Fruit fly (Drosophila melanogaster) whole organism, embryonic: Measurements from ENCODE around the gene CG46523.

Source experiments
- Ada2b ChIP-seq: fragments of 200-800 bp; sonication (Bioruptor generic); IDR thresholded peaks from 2 replicates; pipeline ENCODE4 v1.3.6; 2022; ENCODE audit warnings: missing biosample characterization, missing genetic modification characterization
- Atf6 ChIP-seq: fragments of 200-800 bp; sonication (Bioruptor generic); IDR thresholded peaks from 2 replicates; pipeline ENCODE4 v1.3.6; 2022; ENCODE audit warnings: missing biosample characterization, missing genetic modification characterization
- Awh ChIP-seq: fragments of 200-800 bp; sonication (Bioruptor generic); IDR thresholded peaks from 2 replicates; pipeline ENCODE4, ENCODE4 v1.3.6; 2022; ENCODE audit warnings: missing biosample characterization, missing genetic modification characterization
- CG1024 ChIP-seq: fragments of 200-800 bp; sonication (Bioruptor generic); IDR thresholded peaks from 2 replicates; pipeline ENCODE4 v1.3.6; 2022; ENCODE audit warnings: missing biosample characterization, missing genetic modification characterization
- CG10274 ChIP-seq: fragments of 200-800 bp; sonication (Bioruptor generic); optimal IDR thresholded peaks from 3 replicates; lab custom pipeline; 2017; ENCODE audit warnings: missing biosample characterization, mild to moderate bottlenecking, missing genetic modification characterization
- CG11247 ChIP-seq: fragments of 200-800 bp; sonication (Bioruptor generic); IDR thresholded peaks from 2 replicates; pipeline ENCODE4 v1.3.6; 2022; ENCODE audit warnings: missing biosample characterization, missing genetic modification characterization
- CG12104 ChIP-seq: fragments of 200-800 bp; sonication (Bioruptor generic); optimal IDR thresholded peaks from 3 replicates; lab custom pipeline; 2016; ENCODE audit warnings: missing biosample characterization, missing genetic modification characterization
- CG12769 ChIP-seq: fragments of 200-800 bp; sonication (Bioruptor generic); optimal IDR thresholded peaks from 2 replicates; lab custom pipeline; 2019; ENCODE audit warnings: missing biosample characterization, mild to moderate bottlenecking, missing genetic modification characterization, moderate library complexity
- CG16863 ChIP-seq: fragments of 200-800 bp; sonication (Bioruptor generic); optimal IDR thresholded peaks from 3 replicates; lab custom pipeline; 2016; ENCODE audit warnings: missing biosample characterization, missing genetic modification characterization
- CG18476 ChIP-seq: fragments of 200-800 bp; sonication (Bioruptor generic); optimal IDR thresholded peaks from 2 replicates; lab custom pipeline; 2016; ENCODE audit warnings: missing biosample characterization, mild to moderate bottlenecking, missing genetic modification characterization
- CG2202 ChIP-seq: fragments of 200-800 bp; sonication (Bioruptor generic); optimal IDR thresholded peaks from 2 replicates; lab custom pipeline; 2018; ENCODE audit warnings: missing biosample characterization, mild to moderate bottlenecking, missing genetic modification characterization
- CG2712 ChIP-seq: fragments of 200-800 bp; optimal IDR thresholded peaks from 3 replicates; lab custom pipeline; 2019; ENCODE audit warnings: missing biosample characterization, mild to moderate bottlenecking, missing genetic modification characterization, moderate library complexity
- CG32772 ChIP-seq: fragments of 200-800 bp; sonication (Bioruptor generic); IDR thresholded peaks from 2 replicates; pipeline ENCODE4 v1.3.6; 2022; ENCODE audit warnings: missing biosample characterization, missing genetic modification characterization
- CG3838 ChIP-seq: fragments of 200-800 bp; sonication (Bioruptor generic); optimal IDR thresholded peaks from 3 replicates; lab custom pipeline; 2016; ENCODE audit warnings: missing biosample characterization, missing genetic modification characterization
- CG3847 ChIP-seq: fragments of 200-800 bp; sonication (Bioruptor generic); IDR thresholded peaks from 2 replicates; pipeline ENCODE4 v1.3.6; 2022; ENCODE audit warnings: missing biosample characterization, missing genetic modification characterization
- CG6765 ChIP-seq: fragments of 200-800 bp; sonication (Bioruptor generic); optimal IDR thresholded peaks from 3 replicates; lab custom pipeline; 2017; ENCODE audit warnings: missing biosample characterization, mild to moderate bottlenecking, missing genetic modification characterization
- CG7271 ChIP-seq: fragments of 200-800 bp; sonication (Bioruptor generic); optimal IDR thresholded peaks from 2 replicates; lab custom pipeline; 2018; ENCODE audit warnings: missing biosample characterization, mild to moderate bottlenecking, missing genetic modification characterization, moderate library complexity
- CG7928 ChIP-seq: fragments of 200-800 bp; sonication (Bioruptor generic); optimal IDR thresholded peaks from 2 replicates; lab custom pipeline; 2017; ENCODE audit warnings: missing biosample characterization, mild to moderate bottlenecking, missing genetic modification characterization
- CG9215 ChIP-seq: fragments of 200-800 bp; sonication (Bioruptor generic); IDR thresholded peaks from 2 replicates; pipeline ENCODE4 v1.3.6; 2022; ENCODE audit warnings: missing biosample characterization, missing genetic modification characterization
- CG9609 ChIP-seq: fragments of 200-800 bp; sonication (Bioruptor generic); optimal IDR thresholded peaks from 3 replicates; lab custom pipeline; 2016; ENCODE audit warnings: missing biosample characterization, missing genetic modification characterization
- CG9727 ChIP-seq: fragments of 200-800 bp; sonication (Bioruptor generic); optimal IDR thresholded peaks from 3 replicates; lab custom pipeline; 2017; ENCODE audit warnings: missing biosample characterization, mild to moderate bottlenecking, missing genetic modification characterization
- CHES-1-like ChIP-seq: fragments of 200-800 bp; sonication (Bioruptor generic); optimal IDR thresholded peaks from 2 replicates; lab custom pipeline; 2016; ENCODE audit warnings: missing biosample characterization, missing genetic modification characterization
- CoRest ChIP-seq: fragments of 200-800 bp; sonication (Bioruptor generic); optimal IDR thresholded peaks from 3 replicates; lab custom pipeline; 2018; ENCODE audit warnings: missing biosample characterization, mild to moderate bottlenecking, missing genetic modification characterization, moderate library complexity
- D19A ChIP-seq: fragments of 200-800 bp; optimal IDR thresholded peaks from 3 replicates; lab custom pipeline; 2019; ENCODE audit warnings: missing biosample characterization, mild to moderate bottlenecking, missing genetic modification characterization, moderate library complexity
- Dfd ChIP-seq, 2 experiments: fragments of >200 bp; optimal IDR thresholded peaks; 2 replicates each; lab custom pipeline; 2017; ENCODE audit warnings: missing biosample characterization in 2 of 2, missing genetic modification characterization in 2 of 2
- Dref ChIP-seq: fragments of 200-800 bp; sonication (Bioruptor generic); IDR thresholded peaks from 2 replicates; pipeline ENCODE4 v1.3.6; 2022; ENCODE audit warnings: missing biosample characterization, missing genetic modification characterization
- Fer2 ChIP-seq: fragments of 200-800 bp; sonication (Bioruptor generic); optimal IDR thresholded peaks from 2 replicates; lab custom pipeline; 2018; ENCODE audit warnings: missing biosample characterization, mild to moderate bottlenecking, missing genetic modification characterization, moderate library complexity
- Fer3 ChIP-seq: fragments of 200-800 bp; sonication (Bioruptor generic); optimal IDR thresholded peaks from 2 replicates; lab custom pipeline; 2018; ENCODE audit warnings: missing biosample characterization, mild to moderate bottlenecking, missing genetic modification characterization, moderate library complexity
- Hmr ChIP-seq: fragments of 200-800 bp; sonication (Bioruptor generic); optimal IDR thresholded peaks from 3 replicates; lab custom pipeline; 2017; ENCODE audit warnings: mild to moderate bottlenecking, missing biosample characterization, missing genetic modification reagents, missing genetic modification characterization
- Hr3 ChIP-seq: fragments of 200-800 bp; sonication (Bioruptor generic); optimal IDR thresholded peaks from 3 replicates; lab custom pipeline; 2016; ENCODE audit warnings: missing biosample characterization, missing genetic modification characterization
- Hsf ChIP-seq: fragments of 200-800 bp; sonication (Bioruptor generic); optimal IDR thresholded peaks from 3 replicates; lab custom pipeline; 2016; ENCODE audit warnings: missing biosample characterization, missing genetic modification characterization
- Myb ChIP-seq: fragments of 200-800 bp; sonication (Bioruptor generic); optimal IDR thresholded peaks from 2 replicates; lab custom pipeline; 2016; ENCODE audit warnings: missing biosample characterization, missing genetic modification characterization
- NFAT ChIP-seq: fragments of 200-800 bp; sonication (Bioruptor generic); IDR thresholded peaks from 2 replicates; pipeline ENCODE4 v1.3.6; 2022; ENCODE audit warnings: missing biosample characterization, missing genetic modification characterization
- Optix ChIP-seq: fragments of 200-800 bp; sonication (Bioruptor generic); IDR thresholded peaks from 3 replicates; pipeline ENCODE4 v1.3.6; 2022; ENCODE audit warnings: missing biosample characterization, missing genetic modification characterization
- TFAM ChIP-seq: fragments of 200-800 bp; sonication (Bioruptor generic); optimal IDR thresholded peaks from 2 replicates; lab custom pipeline; 2017; ENCODE audit warnings: missing biosample characterization, missing genetic modification characterization, inconsistent platforms
- YL-1 ChIP-seq: fragments of 200-800 bp; sonication (Bioruptor generic); optimal IDR thresholded peaks from 3 replicates; lab custom pipeline; 2017; ENCODE audit warnings: missing biosample characterization, mild to moderate bottlenecking, missing genetic modification characterization
- crol ChIP-seq: fragments of 200-800 bp; sonication (Bioruptor generic); IDR thresholded peaks from 2 replicates; pipeline ENCODE4 v1.3.6; 2022; ENCODE audit warnings: missing biosample characterization, missing genetic modification characterization
- da ChIP-seq: fragments of 200-800 bp; sonication (Bioruptor generic); optimal IDR thresholded peaks from 2 replicates; lab custom pipeline; 2016; ENCODE audit warnings: missing biosample characterization, missing genetic modification characterization
- ewg ChIP-seq: fragments of 200-800 bp; sonication (Bioruptor generic); optimal IDR thresholded peaks from 3 replicates; lab custom pipeline; 2017; ENCODE audit warnings: mild to moderate bottlenecking, missing biosample characterization, missing genetic modification reagents, missing genetic modification characterization
- ham ChIP-seq: fragments of 200-800 bp; sonication (Bioruptor generic); IDR thresholded peaks from 2 replicates; pipeline ENCODE4 v1.3.6; 2022; ENCODE audit warnings: missing biosample characterization, missing genetic modification characterization
- hth ChIP-seq: fragments of >200 bp; optimal IDR thresholded peaks from 2 replicates; lab custom pipeline; 2017; ENCODE audit warnings: inconsistent platforms
- jumu ChIP-seq: fragments of 200-800 bp; sonication (Bioruptor generic); optimal IDR thresholded peaks from 3 replicates; lab custom pipeline; 2016; ENCODE audit warnings: missing biosample characterization, missing genetic modification characterization
- kah ChIP-seq: fragments of 200-800 bp; sonication (Bioruptor generic); optimal IDR thresholded peaks from 2 replicates; lab custom pipeline; 2018; ENCODE audit warnings: missing biosample characterization, mild to moderate bottlenecking, missing genetic modification characterization
- lmd ChIP-seq: fragments of 200-800 bp; sonication (Bioruptor generic); IDR thresholded peaks from 2 replicates; pipeline ENCODE4 v1.3.6; 2022; ENCODE audit warnings: missing biosample characterization, missing genetic modification characterization
- pum ChIP-seq: fragments of 200-800 bp; sonication (Bioruptor generic); optimal IDR thresholded peaks from 2 replicates; lab custom pipeline; 2016; ENCODE audit warnings: missing biosample characterization, missing genetic modification characterization
- repo ChIP-seq: fragments of 200-800 bp; sonication (Bioruptor generic); optimal IDR thresholded peaks from 2 replicates; lab custom pipeline; 2016; ENCODE audit warnings: missing biosample characterization, missing genetic modification characterization
- row ChIP-seq: fragments of 200-800 bp; sonication (Bioruptor generic); IDR thresholded peaks from 3 replicates; pipeline ENCODE4 v1.3.6; 2022; ENCODE audit warnings: missing biosample characterization, missing genetic modification characterization
- slou ChIP-seq: fragments of 200-800 bp; sonication (Bioruptor generic); optimal IDR thresholded peaks from 3 replicates; lab custom pipeline; 2016; ENCODE audit warnings: missing biosample characterization, missing genetic modification characterization
- sob ChIP-seq: fragments of 200-800 bp; sonication (Bioruptor generic); IDR thresholded peaks from 2 replicates; pipeline ENCODE4 v1.3.6; 2022; ENCODE audit warnings: missing biosample characterization, missing genetic modification characterization
- stwl ChIP-seq: fragments of 200-800 bp; sonication (Bioruptor generic); optimal IDR thresholded peaks from 3 replicates; lab custom pipeline; 2018; ENCODE audit warnings: missing biosample characterization, mild to moderate bottlenecking, missing genetic modification characterization, moderate library complexity
- tll ChIP-seq, 2 experiments: fragments of 200-800 bp in 1 of 2; fragments of >200 bp in 1 of 2; sonication (Bioruptor generic) in 1 of 2; optimal IDR thresholded peaks; 2 replicates each; lab custom pipeline; 2017 to 2019; ENCODE audit warnings: missing biosample characterization in 2 of 2, missing genetic modification characterization in 2 of 2, mild to moderate bottlenecking in 1 of 2, moderate library complexity in 1 of 2
- vvl ChIP-seq: fragments of 200-800 bp; sonication (Bioruptor generic); IDR thresholded peaks from 2 replicates; pipeline ENCODE4 v1.3.6; 2022; ENCODE audit warnings: missing biosample characterization, missing genetic modification characterization
- zen ChIP-seq: fragments of 200-800 bp; sonication (Bioruptor generic); optimal IDR thresholded peaks from 3 replicates; lab custom pipeline; 2018; ENCODE audit warnings: missing biosample characterization, mild to moderate bottlenecking, missing genetic modification characterization, moderate library complexity

The CG46523 gene

dm6 chr3L:1890941-1891340 lies 48.0 kb downstream of the CG46523 start (continued):
- no peak for TF ChIP-seq CG3838 (GFP tag; lab: Kevin White, UChicago)
- no peak for TF ChIP-seq lmd (GFP tag; lab: Robert Waterston, UW)
- no peak for TF ChIP-seq CG7928 (GFP tag; lab: Kevin White, UChicago)
- TF ChIP-seq Awh (GFP tag; lab: Robert Waterston, UW): no peak
- no peak for TF ChIP-seq repo (GFP tag; lab: Kevin White, UChicago)
- no peak for TF ChIP-seq CG10274 (GFP tag; lab: Kevin White, UChicago)
- no peak for TF ChIP-seq YL-1 (GFP tag; lab: Kevin White, UChicago)
- TF ChIP-seq Dfd (GFP tag; optimal IDR thresholded peaks at IDR 0.05; lab: Kevin White, UChicago): no peak
- no peak for TF ChIP-seq Ada2b (GFP tag; lab: Robert Waterston, UW)
- no peak for TF ChIP-seq CG9215
- no peak for TF ChIP-seq CG7271 (tag; lab: Kevin White, UChicago)
- TF ChIP-seq CG3847 (GFP tag; lab: Robert Waterston, UW): peak; percentile 26; the same call in 1 of the 2 replicates
- no peak for TF ChIP-seq hth (lab: Kevin White, UChicago)
- TF ChIP-seq vvl: peak; percentile 43; the same call in 1 of the 2 replicates
- TF ChIP-seq ewg (GFP tag; lab: Kevin White, UChicago): no peak
- no peak for TF ChIP-seq CHES-1-like (GFP tag; lab: Kevin White, UChicago)
- TF ChIP-seq crol (GFP tag; lab: Robert Waterston, UW): no peak
- no peak for TF ChIP-seq da (GFP tag; lab: Kevin White, UChicago)
- no peak for TF ChIP-seq Hr3
- no peak for TF ChIP-seq CG11247 (GFP tag; lab: Robert Waterston, UW)
- TF ChIP-seq Hsf (GFP tag; lab: Kevin White, UChicago): no peak
- no peak for TF ChIP-seq Dref (GFP tag; lab: Robert Waterston, UW)
- TF ChIP-seq zen (tag; lab: Kevin White, UChicago): peak; percentile 15
- TF ChIP-seq CG12769 (tag; lab: Kevin White, UChicago): peak; percentile 17
- no peak for TF ChIP-seq jumu
- TF ChIP-seq CG9727 (GFP tag; lab: Kevin White, UChicago): no peak
- TF ChIP-seq Fer2 (tag; lab: Kevin White, UChicago): no peak
- TF ChIP-seq CG2202 (tag; lab: Kevin White, UChicago): no peak
- no peak for TF ChIP-seq CoRest (tag; lab: Kevin White, UChicago)
- no peak for TF ChIP-seq TFAM (GFP tag; lab: Kevin White, UChicago)
- TF ChIP-seq Myb (GFP tag; lab: Kevin White, UChicago): peak; percentile 91
- peak; percentile 55 for TF ChIP-seq stwl (tag; lab: Kevin White, UChicago)
- no peak for TF ChIP-seq CG12104
- no peak for TF ChIP-seq NFAT (GFP tag; lab: Robert Waterston, UW)
- TF ChIP-seq kah (GFP tag; lab: Kevin White, UChicago): no peak
- no peak for TF ChIP-seq Fer3 (tag; lab: Kevin White, UChicago)
- no peak for TF ChIP-seq tll (GFP tag; optimal IDR thresholded peaks at IDR 0.05; lab: Kevin White, UChicago)
- TF ChIP-seq ham (GFP tag; lab: Robert Waterston, UW): no peak
- TF ChIP-seq pum (GFP tag; lab: Kevin White, UChicago): no peak
- TF ChIP-seq sob (GFP tag; lab: Robert Waterston, UW): no peak
- no peak for TF ChIP-seq CG1024 (GFP tag; lab: Robert Waterston, UW)
- no peak for TF ChIP-seq Optix (GFP tag; lab: Robert Waterston, UW)
- TF ChIP-seq CG18476: no peak
- no peak for TF ChIP-seq slou (GFP tag; lab: Kevin White, UChicago)
- no peak for TF ChIP-seq CG9609 (GFP tag; lab: Kevin White, UChicago)
- no peak for TF ChIP-seq CG32772 (GFP tag; lab: Robert Waterston, UW)
- no peak for TF ChIP-seq CG6765 (GFP tag; lab: Kevin White, UChicago)
- no peak for TF ChIP-seq CG16863 (GFP tag; lab: Kevin White, UChicago)
- TF ChIP-seq Hmr (GFP tag; lab: Kevin White, UChicago): peak; percentile 1
- no peak for TF ChIP-seq Atf6 (GFP tag; lab: Robert Waterston, UW)
- TF ChIP-seq D19A (tag; lab: Kevin White, UChicago): no peak
- peak; percentile 51; the same call in 1 of the 3 replicates for TF ChIP-seq row (GFP tag; lab: Robert Waterston, UW)
- no peak for TF ChIP-seq CG2712 (tag; lab: Kevin White, UChicago)
